Fruit fly (Drosophila melanogaster) whole organism, prepupa: ENCODE results near the gene hb.
A peak's percentile ranks its signal among the peaks of the same experiment; 100 is the strongest.

ENCODE experiments used
- Blimp-1 ChIP-seq: fragments of 200-800 bp; sonication (Bioruptor generic); optimal IDR thresholded peaks from 3 replicates; lab custom pipeline; 2017; ENCODE audit warnings: missing biosample characterization, missing genetic modification characterization, mild to moderate bottlenecking, moderate library complexity, missing genetic modification reagents
- CG10631 ChIP-seq: fragments of 200-800 bp; sonication (Bioruptor generic); optimal IDR thresholded peaks from 2 replicates; lab custom pipeline; 2016; ENCODE audit warnings: missing biosample characterization, missing genetic modification characterization
- CG10669 ChIP-seq: fragments of 200-800 bp; sonication (Bioruptor generic); optimal IDR thresholded peaks from 3 replicates; lab custom pipeline; 2018; ENCODE audit warnings: missing biosample characterization, mild to moderate bottlenecking, missing genetic modification characterization, moderate library complexity
- CG11294 ChIP-seq: fragments of 200-800 bp; sonication (Bioruptor generic); IDR thresholded peaks from 2 replicates; pipeline ENCODE4 v1.3.6; 2022; ENCODE audit warnings: missing biosample characterization, missing genetic modification characterization
- CG15336 ChIP-seq: fragments of 200-800 bp; sonication (Bioruptor generic); IDR thresholded peaks from 2 replicates; pipeline ENCODE4 v1.3.6; 2022; ENCODE audit warnings: missing biosample characterization, missing genetic modification characterization
- CG1621 ChIP-seq: fragments of 200-800 bp; sonication (Bioruptor generic); optimal IDR thresholded peaks from 3 replicates; lab custom pipeline; 2018; ENCODE audit warnings: missing biosample characterization, mild to moderate bottlenecking, missing genetic modification characterization
- CG16779 ChIP-seq: fragments of 200-800 bp; sonication (Bioruptor generic); optimal IDR thresholded peaks from 3 replicates; lab custom pipeline; 2017; ENCODE audit warnings: missing biosample characterization, mild to moderate bottlenecking, missing genetic modification characterization
- CG31627 ChIP-seq: fragments of 200-800 bp; sonication (Bioruptor generic); optimal IDR thresholded peaks from 3 replicates; lab custom pipeline; 2016; ENCODE audit warnings: missing biosample characterization, missing genetic modification characterization
- CG32006 ChIP-seq: fragments of 200-800 bp; sonication (Bioruptor generic); optimal IDR thresholded peaks from 3 replicates; lab custom pipeline; 2017; ENCODE audit warnings: missing biosample characterization, mild to moderate bottlenecking, missing genetic modification characterization
- CG34406 ChIP-seq: fragments of 200-800 bp; sonication (Bioruptor generic); optimal IDR thresholded peaks from 3 replicates; lab custom pipeline; 2016; ENCODE audit warnings: missing biosample characterization, missing genetic modification characterization
- CG4318 ChIP-seq: fragments of 200-800 bp; sonication (Bioruptor generic); optimal IDR thresholded peaks from 3 replicates; lab custom pipeline; 2017; ENCODE audit warnings: missing biosample characterization, mild to moderate bottlenecking, missing genetic modification characterization
- CG6163 ChIP-seq: fragments of 200-800 bp; sonication (Bioruptor generic); IDR thresholded peaks from 3 replicates; pipeline ENCODE4 v1.3.6; 2022; ENCODE audit warnings: missing biosample characterization, missing genetic modification characterization
- CG6276 ChIP-seq: fragments of 200-800 bp; sonication (Bioruptor generic); optimal IDR thresholded peaks from 2 replicates; lab custom pipeline; 2017; ENCODE audit warnings: missing biosample characterization, mild to moderate bottlenecking, missing genetic modification characterization
- CG6792 ChIP-seq: fragments of 200-800 bp; sonication (Bioruptor generic); optimal IDR thresholded peaks from 3 replicates; lab custom pipeline; 2016; ENCODE audit warnings: missing biosample characterization, missing genetic modification characterization
- CG6808 ChIP-seq: fragments of 200-800 bp; sonication (Bioruptor generic); optimal IDR thresholded peaks from 3 replicates; lab custom pipeline; 2017; ENCODE audit warnings: missing biosample characterization, missing genetic modification characterization, mild to moderate bottlenecking, moderate library complexity, missing genetic modification reagents
- CG6854 ChIP-seq: fragments of 200-800 bp; sonication (Bioruptor generic); optimal IDR thresholded peaks from 2 replicates; lab custom pipeline; 2017; ENCODE audit warnings: missing biosample characterization, mild to moderate bottlenecking, missing genetic modification characterization
- CG8119 ChIP-seq: fragments of 200-800 bp; sonication (Bioruptor generic); IDR thresholded peaks from 3 replicates; pipeline ENCODE4 v1.3.6; 2022; ENCODE audit warnings: missing biosample characterization, missing genetic modification characterization
- CG8632 ChIP-seq: fragments of 200-800 bp; sonication (Bioruptor generic); optimal IDR thresholded peaks from 3 replicates; lab custom pipeline; 2016; ENCODE audit warnings: missing biosample characterization, missing genetic modification characterization
- CG9139 ChIP-seq: fragments of 200-800 bp; sonication (Bioruptor generic); optimal IDR thresholded peaks from 3 replicates; lab custom pipeline; 2017; ENCODE audit warnings: missing biosample characterization, mild to moderate bottlenecking, missing genetic modification characterization
- Eip75B ChIP-seq: fragments of 200-800 bp; sonication (Bioruptor generic); optimal IDR thresholded peaks from 3 replicates; lab custom pipeline; 2016; ENCODE audit warnings: missing biosample characterization, missing genetic modification characterization
- Eip93F ChIP-seq: fragments of 200-800 bp; sonication (Bioruptor generic); optimal IDR thresholded peaks from 2 replicates; lab custom pipeline; 2016; ENCODE audit warnings: missing biosample characterization, mild to moderate bottlenecking, missing genetic modification characterization
- Ets96B ChIP-seq: fragments of 200-800 bp; optimal IDR thresholded peaks from 2 replicates; lab custom pipeline; 2019; ENCODE audit warnings: missing biosample characterization, mild to moderate bottlenecking, missing genetic modification characterization, moderate library complexity
- Hr39 ChIP-seq: fragments of 200-800 bp; sonication (Bioruptor generic); optimal IDR thresholded peaks from 2 replicates; lab custom pipeline; 2016; ENCODE audit warnings: missing biosample characterization, missing genetic modification characterization
- Hr4 ChIP-seq: fragments of 200-800 bp; sonication (Bioruptor generic); optimal IDR thresholded peaks from 3 replicates; lab custom pipeline; 2016; ENCODE audit warnings: missing biosample characterization, missing genetic modification characterization
- Lpt ChIP-seq: fragments of 200-800 bp; sonication (Bioruptor generic); optimal IDR thresholded peaks from 3 replicates; lab custom pipeline; 2016; ENCODE audit warnings: missing biosample characterization, missing genetic modification characterization
- Met ChIP-seq: fragments of 200-800 bp; sonication (Bioruptor generic); optimal IDR thresholded peaks from 3 replicates; lab custom pipeline; 2016; ENCODE audit warnings: missing biosample characterization, missing genetic modification characterization
- OdsH ChIP-seq: fragments of 200-800 bp; sonication (Bioruptor generic); optimal IDR thresholded peaks from 3 replicates; lab custom pipeline; 2016; ENCODE audit warnings: missing biosample characterization, missing genetic modification characterization
- Sox14 ChIP-seq: fragments of 200-800 bp; sonication (Bioruptor generic); optimal IDR thresholded peaks from 3 replicates; lab custom pipeline; 2016; ENCODE audit warnings: missing biosample characterization, missing genetic modification characterization
- Sox15 ChIP-seq: fragments of 200-800 bp; sonication (Bioruptor generic); optimal IDR thresholded peaks from 3 replicates; lab custom pipeline; 2016; ENCODE audit warnings: missing biosample characterization, missing genetic modification characterization
- acj6 ChIP-seq: fragments of 200-800 bp; sonication (Bioruptor generic); optimal IDR thresholded peaks from 3 replicates; lab custom pipeline; 2016; ENCODE audit warnings: missing biosample characterization, missing genetic modification characterization
- dsx ChIP-seq: fragments of 200-800 bp; optimal IDR thresholded peaks from 3 replicates; lab custom pipeline; 2019; ENCODE audit warnings: missing biosample characterization, mild to moderate bottlenecking, missing genetic modification characterization, moderate library complexity; ENCODE audit not compliant: poor library complexity, severe bottlenecking
- eg ChIP-seq: fragments of 200-800 bp; sonication (Bioruptor generic); IDR thresholded peaks from 3 replicates; pipeline ENCODE4 v1.3.6; 2022; ENCODE audit warnings: missing biosample characterization, missing genetic modification characterization
- fd59A ChIP-seq: fragments of 200-800 bp; sonication (Bioruptor generic); optimal IDR thresholded peaks from 2 replicates; lab custom pipeline; 2017; ENCODE audit warnings: missing biosample characterization, mild to moderate bottlenecking, missing genetic modification characterization, missing genetic modification reagents
- lz ChIP-seq: fragments of 200-800 bp; sonication (Bioruptor generic); optimal IDR thresholded peaks from 3 replicates; lab custom pipeline; 2016; ENCODE audit warnings: missing biosample characterization, missing genetic modification characterization
- pdm3 ChIP-seq: fragments of 200-800 bp; sonication (Bioruptor generic); optimal IDR thresholded peaks from 3 replicates; lab custom pipeline; 2016; ENCODE audit warnings: missing biosample characterization, missing genetic modification characterization
- salr ChIP-seq, 2 experiments: fragments of 200-800 bp; sonication (Bioruptor generic); optimal IDR thresholded peaks; 3 replicates each; lab custom pipeline; 2016 to 2018; ENCODE audit warnings: missing biosample characterization in 2 of 2, missing genetic modification characterization in 2 of 2, mild to moderate bottlenecking in 1 of 2
- ss ChIP-seq, 2 experiments: fragments of 200-800 bp; sonication (Bioruptor generic); optimal IDR thresholded peaks; 2 replicates in 1 of 2; 3 replicates in 1 of 2; lab custom pipeline; 2017 to 2018; ENCODE audit warnings: mild to moderate bottlenecking in 2 of 2, missing biosample characterization in 2 of 2, missing genetic modification characterization in 2 of 2, moderate library complexity in 1 of 2
- topi ChIP-seq: fragments of 200-800 bp; sonication (Bioruptor generic); optimal IDR thresholded peaks from 3 replicates; lab custom pipeline; 2016; ENCODE audit warnings: missing biosample characterization, missing genetic modification characterization
- vri ChIP-seq: fragments of 200-800 bp; sonication (Bioruptor generic); optimal IDR thresholded peaks from 3 replicates; lab custom pipeline; 2016; ENCODE audit warnings: missing biosample characterization, mild to moderate bottlenecking, missing genetic modification characterization

The hb gene

DNA sequence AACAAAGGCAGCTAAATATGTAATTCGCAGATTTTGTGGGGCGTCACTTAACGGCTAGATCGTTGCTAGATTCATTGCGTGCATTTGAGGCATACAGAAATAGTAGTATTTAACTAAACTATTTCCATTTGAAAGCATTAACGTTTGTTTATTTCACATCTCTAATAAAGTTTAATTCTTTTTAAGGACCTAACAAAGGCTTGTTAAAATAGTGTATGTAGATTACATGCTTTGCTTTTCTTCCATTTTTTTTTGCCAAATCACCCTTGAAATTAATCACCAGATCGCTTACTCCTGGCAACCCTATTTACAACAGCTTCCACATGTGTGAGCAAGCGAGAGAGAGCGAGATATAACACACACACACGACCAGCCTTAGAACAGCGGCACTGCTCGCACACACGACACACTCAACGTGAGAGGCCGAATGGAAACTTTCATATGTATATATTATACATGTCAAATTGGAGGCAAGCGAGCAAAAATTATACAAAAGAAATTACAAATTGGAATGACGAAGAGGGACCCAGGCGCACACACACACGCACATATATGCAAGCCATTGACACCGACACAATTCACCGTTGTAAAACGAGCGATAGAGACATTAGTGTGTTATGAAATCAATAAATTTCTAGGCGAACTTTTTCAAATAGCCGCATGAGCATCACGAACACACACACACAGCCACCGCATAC, 38.3 kb downstream of the hb start (continued):
- TF ChIP-seq OdsH (GFP tag; lab: Kevin White, UChicago) (peak; percentile 56), lz (GFP tag; lab: Kevin White, UChicago) (peak; percentile 59), Eip93F (GFP tag; lab: Kevin White, UChicago) (peak; percentile 62), Hr4 (GFP tag; lab: Kevin White, UChicago) (peak; percentile 67), CG6276 (GFP tag; lab: Kevin White, UChicago) (no peak), CG6808 (GFP tag; lab: Kevin White, UChicago) (peak; percentile 64), Lpt (GFP tag; lab: Kevin White, UChicago) (peak; percentile 62), CG10631 (peak; percentile 55), Sox15 (GFP tag; lab: Kevin White, UChicago) (no peak), CG6854 (GFP tag; lab: Kevin White, UChicago) (peak; percentile 40), CG16779 (tag; lab: Kevin White, UChicago) (peak; percentile 3), Ets96B (tag; lab: Kevin White, UChicago) (peak; percentile 15), Sox14 (GFP tag; lab: Kevin White, UChicago) (peak; percentile 78), CG34406 (GFP tag; lab: Kevin White, UChicago) (peak; percentile 47), Hr39 (GFP tag; lab: Kevin White, UChicago) (peak; percentile 67), CG15336 (GFP tag; lab: Robert Waterston, UW) (peak; percentile 54; the same call in 1 of the 2 replicates), Met (peak; percentile 74), CG31627 (peak; percentile 62), acj6 (GFP tag; lab: Kevin White, UChicago) (peak; percentile 61), CG6163 (peak; percentile 73; the same call in 2 of the 3 replicates), CG9139 (GFP tag; lab: Kevin White, UChicago) (peak; percentile 23), fd59A (GFP tag; lab: Kevin White, UChicago) (peak; percentile 5), CG11294 (GFP tag; lab: Robert Waterston, UW) (no peak), CG32006 (GFP tag; lab: Kevin White, UChicago) (peak; percentile 73), Blimp-1 (GFP tag; lab: Kevin White, UChicago) (peak; percentile 45), dsx (GFP tag; lab: Kevin White, UChicago) (peak; percentile 22), vri (GFP tag; lab: Kevin White, UChicago) (peak; percentile 84), CG4318 (GFP tag; lab: Kevin White, UChicago) (peak; percentile 41), topi (GFP tag; lab: Kevin White, UChicago) (peak; percentile 62), Eip75B (GFP tag; lab: Kevin White, UChicago) (peak; percentile 74), salr (GFP tag; optimal IDR thresholded peaks at IDR 0.05; lab: Kevin White, UChicago) (peak in 1 of 2 experiments; percentile 38), CG6792 (peak; percentile 36)

DNA sequence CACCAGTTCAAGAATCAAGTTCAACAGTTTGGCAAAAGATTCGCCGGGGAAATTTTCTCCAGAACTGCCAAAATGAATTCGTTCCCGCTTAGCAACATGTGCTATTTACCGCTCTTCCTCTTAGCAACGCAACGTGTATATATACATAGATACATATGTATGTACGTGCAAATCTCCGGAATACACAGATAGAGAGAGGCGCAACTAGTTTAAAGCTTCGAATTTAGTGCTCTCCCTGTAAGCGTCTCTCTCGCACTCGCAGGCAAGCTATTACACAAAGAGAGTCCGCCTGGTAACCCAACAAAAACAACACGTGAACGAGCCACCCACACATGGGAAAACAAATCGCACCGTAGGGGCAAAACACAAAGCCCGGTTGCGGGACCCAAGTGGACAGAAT, 38.9 kb downstream of the hb start:
- no peak for TF ChIP-seq Eip75B (GFP tag; lab: Kevin White, UChicago)
- no peak for TF ChIP-seq CG8632 (GFP tag; lab: Kevin White, UChicago)
- no peak for TF ChIP-seq ss (GFP tag; optimal IDR thresholded peaks at IDR 0.05; lab: Kevin White, UChicago)
- no peak for TF ChIP-seq CG9139 (GFP tag; lab: Kevin White, UChicago)
- no peak for TF ChIP-seq CG10631
- TF ChIP-seq CG11294 (GFP tag; lab: Robert Waterston, UW) = no peak
- TF ChIP-seq Hr4 (GFP tag; lab: Kevin White, UChicago) = no peak
- TF ChIP-seq pdm3 (GFP tag; lab: Kevin White, UChicago) = no peak
- no peak for TF ChIP-seq dsx (GFP tag; lab: Kevin White, UChicago)
- no peak for TF ChIP-seq Ets96B (tag; lab: Kevin White, UChicago)
- peak; percentile 5; the same call in 1 of the 3 replicates for TF ChIP-seq eg
- TF ChIP-seq Met = no peak
- TF ChIP-seq CG6854 (GFP tag; lab: Kevin White, UChicago) = no peak
- no peak for TF ChIP-seq topi (GFP tag; lab: Kevin White, UChicago)
- peak; percentile 94 for TF ChIP-seq CG1621 (tag; lab: Kevin White, UChicago)
- no peak for TF ChIP-seq CG6276 (GFP tag; lab: Kevin White, UChicago)
- TF ChIP-seq CG10669 = no peak
- TF ChIP-seq CG16779 (tag; lab: Kevin White, UChicago) = peak; percentile 0
- TF ChIP-seq CG32006 (GFP tag; lab: Kevin White, UChicago) = no peak
- no peak for TF ChIP-seq CG8119 (GFP tag; lab: Robert Waterston, UW)
- TF ChIP-seq CG6163 = no peak
- TF ChIP-seq Lpt (GFP tag; lab: Kevin White, UChicago) = no peak
- TF ChIP-seq vri (GFP tag; lab: Kevin White, UChicago) = no peak
